Worm (Caenorhabditis elegans) whole organism, L1 larva: ENCODE results near the gene nuaf-1.

Experiments used
- C34B4.2 ChIP-seq: sonication (generic microtip); optimal IDR thresholded peaks from 2 replicates; lab custom pipeline; 2017; ENCODE audit warnings: mild to moderate bottlenecking, missing genetic modification characterization, missing compliant biosample characterization
- Y116A8C.19 ChIP-seq: sonication (generic microtip); optimal IDR thresholded peaks from 2 replicates; lab custom pipeline; 2016; ENCODE audit warnings: missing compliant biosample characterization, missing genetic modification characterization, borderline replicate concordance
- aly-2 ChIP-seq: fragments of 150-350 bp; optimal IDR thresholded peaks from 2 replicates; lab custom pipeline; 2014; ENCODE audit warnings: missing biosample characterization, missing genetic modification characterization
- ama-1 ChIP-seq: fragments of 150-350 bp; optimal IDR thresholded peaks from 2 replicates; lab custom pipeline; 2014
- ceh-88 ChIP-seq: fragments of 200-800 bp; sonication (Bioruptor generic); IDR thresholded peaks from 2 replicates; pipeline ENCODE4 v1.3.6; 2022; ENCODE audit warnings: missing genetic modification characterization, missing compliant biosample characterization
- efl-3 ChIP-seq: fragments of 200-800 bp; sonication (Bioruptor generic); optimal IDR thresholded peaks from 2 replicates; lab custom pipeline; 2018; ENCODE audit warnings: mild to moderate bottlenecking, missing genetic modification characterization, missing compliant biosample characterization
- egl-27 ChIP-seq, 2 experiments: fragments of 150-350 bp in 1 of 2; sonication (generic microtip); optimal IDR thresholded peaks; 3 replicates each; lab custom pipeline; 2017 to 2018; ENCODE audit warnings: missing biosample characterization in 2 of 2, missing genetic modification characterization in 2 of 2, missing genetic modification reagents in 2 of 2
- elt-2 ChIP-seq: sonication (generic microtip); optimal IDR thresholded peaks from 2 replicates; lab custom pipeline; 2016; ENCODE audit warnings: missing genetic modification characterization, mild to moderate bottlenecking, inconsistent platforms, missing compliant biosample characterization, missing genetic modification reagents
- elt-3 ChIP-seq, 6 experiments: fragments of 150-350 bp in 1 of 6; sonication (generic microtip); optimal IDR thresholded peaks; 2 replicates each; lab custom pipeline; 2017 to 2018; ENCODE audit warnings: missing biosample characterization in 6 of 6, missing genetic modification characterization in 6 of 6, inconsistent platforms in 1 of 6
- jun-1 ChIP-seq: fragments of 150-350 bp; optimal IDR thresholded peaks from 2 replicates; lab custom pipeline; 2014; ENCODE audit warnings: missing biosample characterization, missing genetic modification reagents, missing genetic modification characterization
- lin-15B ChIP-seq: fragments of 150-350 bp; sonication (generic microtip); optimal IDR thresholded peaks from 3 replicates; lab custom pipeline; 2014; ENCODE audit warnings: missing biosample characterization, missing genetic modification characterization
- lin-35 ChIP-seq, 2 experiments: fragments of 150-350 bp; optimal IDR thresholded peaks; 2 replicates each; lab custom pipeline; 2014; ENCODE audit warnings: missing biosample characterization in 2 of 2, missing genetic modification characterization in 2 of 2, missing genetic modification reagents in 2 of 2
- mep-1 ChIP-seq: fragments of 150-350 bp; optimal IDR thresholded peaks from 2 replicates; lab custom pipeline; 2014; ENCODE audit warnings: missing biosample characterization, missing genetic modification characterization
- nhr-76 ChIP-seq: sonication (generic microtip); optimal IDR thresholded peaks from 2 replicates; lab custom pipeline; 2017; ENCODE audit warnings: missing biosample characterization, missing genetic modification characterization
- nhr-90 ChIP-seq: sonication (generic microtip); optimal IDR thresholded peaks from 2 replicates; lab custom pipeline; 2016; ENCODE audit warnings: mild to moderate bottlenecking, missing genetic modification characterization, missing compliant biosample characterization; ENCODE audit not compliant: poor library complexity
- rnt-1 ChIP-seq: sonication (generic microtip); optimal IDR thresholded peaks from 2 replicates; lab custom pipeline; 2016; ENCODE audit warnings: mild to moderate bottlenecking, missing genetic modification characterization, moderate library complexity, missing compliant biosample characterization
- skn-1 ChIP-seq: fragments of 150-350 bp; optimal IDR thresholded peaks from 2 replicates; lab custom pipeline; 2014; ENCODE audit warnings: missing biosample characterization, missing genetic modification characterization
- sptf-1 ChIP-seq: fragments of 150-350 bp; optimal IDR thresholded peaks from 2 replicates; lab custom pipeline; 2014; ENCODE audit warnings: missing biosample characterization, missing genetic modification characterization
- swsn-7 ChIP-seq: sonication (generic microtip); optimal IDR thresholded peaks from 2 replicates; lab custom pipeline; 2016; ENCODE audit warnings: missing genetic modification characterization, missing compliant biosample characterization
- tbx-2 ChIP-seq: sonication (generic microtip); optimal IDR thresholded peaks from 2 replicates; lab custom pipeline; 2016; ENCODE audit warnings: missing genetic modification characterization, missing compliant biosample characterization
- tlp-1 ChIP-seq: fragments of 150-350 bp; optimal IDR thresholded peaks from 2 replicates; lab custom pipeline; 2014; ENCODE audit warnings: missing biosample characterization, missing genetic modification characterization
- unc-86 ChIP-seq: sonication (generic microtip); optimal IDR thresholded peaks from 2 replicates; lab custom pipeline; 2016; ENCODE audit warnings: missing genetic modification characterization, missing compliant biosample characterization
- zag-1 ChIP-seq: fragments of 150-350 bp; optimal IDR thresholded peaks from 2 replicates; lab custom pipeline; 2014; ENCODE audit warnings: missing biosample characterization, missing genetic modification characterization
- zip-4 ChIP-seq: fragments of 200-800 bp; sonication (Bioruptor generic); optimal IDR thresholded peaks from 2 replicates; lab custom pipeline; 2018; ENCODE audit warnings: mild to moderate bottlenecking, missing genetic modification characterization, moderate library complexity, missing compliant biosample characterization
- ztf-11 ChIP-seq, 2 experiments: sonication (generic microtip); optimal IDR thresholded peaks; 2 replicates each; lab custom pipeline; 2016 to 2017; ENCODE audit warnings: missing genetic modification characterization in 2 of 2, missing biosample characterization in 1 of 2, missing compliant biosample characterization in 1 of 2

Gene nuaf-1

DNA sequence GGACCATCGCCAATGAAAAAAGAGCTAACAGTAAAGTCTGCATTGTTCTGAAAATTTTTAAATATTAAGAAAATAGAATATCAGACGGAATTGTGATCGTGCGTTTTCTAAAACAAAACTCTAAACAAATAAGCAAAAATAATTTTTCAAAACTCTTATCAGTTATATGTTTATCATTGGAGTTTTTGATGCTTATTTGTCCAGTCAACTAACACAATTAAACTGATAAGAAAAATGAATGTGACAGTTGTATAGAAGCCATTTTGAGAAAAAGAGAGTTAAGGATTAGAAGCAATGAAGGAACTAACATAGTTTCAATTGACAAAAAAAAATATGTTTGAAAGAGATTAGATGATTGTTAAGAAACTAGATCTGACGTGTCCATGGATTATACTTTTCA is 37.7 kb downstream of the nuaf-1 start, which contains the start of gene ttr-44:
ttr-44 (minus strand) TSS at position 47 of the 400 bp plus-strand sequence.
- TF ChIP-seq sptf-1 (tag; lab: Kevin White, UChicago), result no peak
- no peak for TF ChIP-seq swsn-7 (tag; lab: Kevin White, UChicago)
- no peak for TF ChIP-seq lin-15B (tag; lab: Kevin White, UChicago)
- TF ChIP-seq elt-2, result peak; percentile 77
- peak in 1 of 2 experiments; percentile 5 for TF ChIP-seq lin-35 (GFP tag; optimal IDR thresholded peaks at IDR 0.05; lab: Kevin White, UChicago)
- TF ChIP-seq tlp-1 (tag; lab: Kevin White, UChicago), result peak; percentile 34
- TF ChIP-seq, all 84 proteins: peak for 3

DNA sequence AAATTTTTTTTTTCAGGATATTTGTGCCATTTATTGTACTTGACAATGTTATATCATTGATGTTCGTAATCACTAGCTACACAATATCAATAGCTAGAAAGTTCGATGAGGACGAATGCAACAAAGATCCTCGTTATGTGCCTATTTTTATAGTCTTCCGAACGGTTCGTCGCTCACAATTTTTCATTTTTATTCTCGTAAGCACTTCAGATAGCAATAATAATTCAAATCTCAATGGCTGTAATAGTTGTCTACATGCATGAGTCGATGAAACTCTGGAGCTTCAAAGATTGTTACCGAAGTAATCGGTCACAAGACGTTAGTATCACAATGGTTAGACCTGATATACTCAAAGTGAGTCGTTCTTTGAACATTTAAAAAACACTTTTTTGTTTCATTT is 39.3 kb downstream of the nuaf-1 start:
- no peak for TF ChIP-seq ztf-11 (tag; optimal IDR thresholded peaks at IDR 0.05; lab: Kevin White, UChicago)
- no peak for TF ChIP-seq rnt-1 (tag; lab: Kevin White, UChicago)
- no peak for TF ChIP-seq aly-2 (tag; lab: Kevin White, UChicago)
- TF ChIP-seq tbx-2 (tag; lab: Kevin White, UChicago), result no peak
- no peak for TF ChIP-seq Y116A8C.19 (tag; lab: Kevin White, UChicago)
- peak; percentile 4 for TF ChIP-seq nhr-90 (tag; lab: Kevin White, UChicago)
- peak in 1 of 2 experiments; percentile 42 for TF ChIP-seq lin-35 (GFP tag; optimal IDR thresholded peaks at IDR 0.05; lab: Kevin White, UChicago)
- TF ChIP-seq jun-1 (tag; lab: Kevin White, UChicago), result no peak
- peak; percentile 45 for TF ChIP-seq elt-2
- TF ChIP-seq ama-1 (lab: Kevin White, UChicago), result peak; percentile 54

DNA sequence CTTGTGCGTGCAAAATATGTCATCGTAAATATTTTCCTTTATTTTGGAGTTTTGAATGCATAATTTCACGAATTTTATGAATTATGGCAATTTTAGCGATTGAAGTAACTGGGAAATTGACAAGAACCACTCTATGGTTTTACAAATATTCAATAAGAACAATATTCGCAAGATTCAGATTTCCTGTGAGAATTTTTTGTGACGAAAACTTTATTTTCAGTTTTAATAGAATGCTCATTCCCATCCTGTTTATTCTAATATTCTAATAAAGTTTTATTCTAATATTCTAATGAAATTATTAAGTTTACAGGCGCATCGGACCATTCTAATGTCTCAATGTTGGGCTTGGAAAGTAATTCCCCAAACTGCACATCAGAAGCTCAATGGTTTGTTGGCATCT is 45.2 kb downstream of the nuaf-1 start, which contains the start of gene R11G10.3:
R11G10.3 (plus strand) TSS at position 301 of the 400 bp plus-strand sequence.
- TF ChIP-seq mep-1 (tag; lab: Kevin White, UChicago) (no peak), ceh-88 (GFP tag; lab: Robert Waterston, UW) (no peak), zip-4 (GFP tag; lab: Kevin White, UChicago) (no peak), C34B4.2 (no peak), nhr-76 (no peak), skn-1 (tag; lab: Kevin White, UChicago) (no peak), zag-1 (no peak), efl-3 (GFP tag; lab: Kevin White, UChicago) (no peak), egl-27 (tag; optimal IDR thresholded peaks at IDR 0.05; lab: Kevin White, UChicago) (no peak), unc-86 (tag; lab: Kevin White, UChicago) (no peak), lin-15B (tag; lab: Kevin White, UChicago) (no peak), elt-3 (tag; optimal IDR thresholded peaks at IDR 0.05; lab: Kevin White, UChicago) (no peak)
- TF ChIP-seq, all 84 proteins: peak for 0
